Fruit fly (Drosophila melanogaster) whole organism, embryonic: Measurements from ENCODE around the gene idc.

Experiments
- Awh ChIP-seq: fragments of 200-800 bp; sonication (Bioruptor generic); IDR thresholded peaks from 2 replicates; pipeline ENCODE4, ENCODE4 v1.3.6; 2022; ENCODE audit warnings: missing biosample characterization, missing genetic modification characterization
- CG10979 ChIP-seq: fragments of 200-800 bp; sonication (Bioruptor generic); optimal IDR thresholded peaks from 2 replicates; lab custom pipeline; 2018; ENCODE audit warnings: missing biosample characterization, mild to moderate bottlenecking, missing genetic modification characterization, moderate library complexity
- CG12155 ChIP-seq: fragments of 200-800 bp; sonication (Bioruptor generic); optimal IDR thresholded peaks from 3 replicates; lab custom pipeline; 2016; ENCODE audit warnings: missing biosample characterization, missing genetic modification characterization
- CG13287 ChIP-seq: fragments of 200-800 bp; sonication (Bioruptor generic); IDR thresholded peaks from 2 replicates; pipeline ENCODE4 v1.3.6; 2022; ENCODE audit warnings: missing biosample characterization, missing genetic modification characterization; ENCODE audit not compliant: partially characterized antibody
- CG13775 ChIP-seq: fragments of 200-800 bp; sonication (Bioruptor generic); optimal IDR thresholded peaks from 3 replicates; lab custom pipeline; 2017; ENCODE audit warnings: missing biosample characterization, mild to moderate bottlenecking, missing genetic modification characterization
- CG14014 ChIP-seq: fragments of 200-800 bp; sonication (Bioruptor generic); IDR thresholded peaks from 2 replicates; pipeline ENCODE4 v1.3.6; 2022; ENCODE audit warnings: missing biosample characterization, missing genetic modification characterization
- CG14710 ChIP-seq: fragments of 200-800 bp; sonication (Bioruptor generic); optimal IDR thresholded peaks from 3 replicates; lab custom pipeline; 2019; ENCODE audit warnings: missing biosample characterization, mild to moderate bottlenecking, missing genetic modification characterization, moderate library complexity
- CG17385 ChIP-seq: fragments of 200-800 bp; sonication (Bioruptor generic); optimal IDR thresholded peaks from 3 replicates; lab custom pipeline; 2018; ENCODE audit warnings: missing biosample characterization, mild to moderate bottlenecking, missing genetic modification characterization
- CG2116 ChIP-seq: fragments of 200-800 bp; sonication (Bioruptor generic); optimal IDR thresholded peaks from 3 replicates; lab custom pipeline; 2018; ENCODE audit warnings: missing biosample characterization, mild to moderate bottlenecking, missing genetic modification characterization
- CG30020 ChIP-seq: fragments of 200-800 bp; optimal IDR thresholded peaks from 2 replicates; lab custom pipeline; 2019; ENCODE audit warnings: missing biosample characterization, mild to moderate bottlenecking, missing genetic modification characterization, moderate library complexity
- CG31388 ChIP-seq: fragments of 200-800 bp; sonication (Bioruptor generic); optimal IDR thresholded peaks from 2 replicates; lab custom pipeline; 2016; ENCODE audit warnings: missing biosample characterization, missing genetic modification characterization
- CG4617 ChIP-seq: fragments of 200-800 bp; sonication (Bioruptor generic); optimal IDR thresholded peaks from 3 replicates; lab custom pipeline; 2016; ENCODE audit warnings: missing biosample characterization, missing genetic modification characterization, borderline replicate concordance
- CG6254 ChIP-seq: fragments of 200-800 bp; sonication (Bioruptor generic); optimal IDR thresholded peaks from 3 replicates; lab custom pipeline; 2017; ENCODE audit warnings: mild to moderate bottlenecking, missing biosample characterization, missing genetic modification reagents, missing genetic modification characterization
- CG9437 ChIP-seq: fragments of 200-800 bp; sonication (Bioruptor generic); optimal IDR thresholded peaks from 2 replicates; lab custom pipeline; 2018; ENCODE audit warnings: missing biosample characterization, mild to moderate bottlenecking, missing genetic modification characterization
- CkIIα-i1 ChIP-seq: fragments of 200-800 bp; sonication (Bioruptor generic); IDR thresholded peaks from 2 replicates; pipeline ENCODE4 v1.3.6; 2022; ENCODE audit warnings: missing biosample characterization, missing genetic modification characterization
- Dfd ChIP-seq, 2 experiments: fragments of >200 bp; optimal IDR thresholded peaks; 2 replicates each; lab custom pipeline; 2017; ENCODE audit warnings: missing biosample characterization in 2 of 2, missing genetic modification characterization in 2 of 2
- Dp ChIP-seq: fragments of 200-800 bp; sonication (Bioruptor generic); optimal IDR thresholded peaks from 2 replicates; lab custom pipeline; 2018; ENCODE audit warnings: missing biosample characterization, mild to moderate bottlenecking, missing genetic modification characterization, moderate library complexity
- Dref ChIP-seq: fragments of 200-800 bp; sonication (Bioruptor generic); IDR thresholded peaks from 2 replicates; pipeline ENCODE4 v1.3.6; 2022; ENCODE audit warnings: missing biosample characterization, missing genetic modification characterization
- E2f2 ChIP-seq: fragments of 200-800 bp; sonication (Bioruptor generic); IDR thresholded peaks from 2 replicates; pipeline ENCODE4 v1.3.6; 2022; ENCODE audit warnings: missing biosample characterization, missing genetic modification characterization
- H15 ChIP-seq: fragments of 200-800 bp; sonication (Bioruptor generic); IDR thresholded peaks from 3 replicates; pipeline ENCODE4 v1.3.6; 2022; ENCODE audit warnings: missing biosample characterization, missing genetic modification characterization
- HLH3B ChIP-seq: fragments of 200-800 bp; sonication (Bioruptor generic); IDR thresholded peaks from 2 replicates; pipeline ENCODE4 v1.3.6; 2022; ENCODE audit warnings: missing biosample characterization, missing genetic modification characterization
- Jarid2 ChIP-seq: fragments of 200-800 bp; sonication (Bioruptor generic); optimal IDR thresholded peaks from 3 replicates; lab custom pipeline; 2017; ENCODE audit warnings: mild to moderate bottlenecking, missing biosample characterization, missing genetic modification reagents, missing genetic modification characterization
- Kr ChIP-seq: fragments of 200-800 bp; sonication (Bioruptor generic); optimal IDR thresholded peaks from 2 replicates; lab custom pipeline; 2017; ENCODE audit warnings: missing biosample characterization, mild to moderate bottlenecking, missing genetic modification characterization
- Med ChIP-seq: fragments of 200-800 bp; sonication (Bioruptor generic); peaks from one replicate; lab custom pipeline; 2016; ENCODE audit warnings: missing biosample characterization, missing genetic modification characterization, mild to moderate bottlenecking, inconsistent platforms, moderate library complexity
- Myb ChIP-seq: fragments of 200-800 bp; sonication (Bioruptor generic); optimal IDR thresholded peaks from 2 replicates; lab custom pipeline; 2016; ENCODE audit warnings: missing biosample characterization, missing genetic modification characterization
- Opbp ChIP-seq: fragments of 200-800 bp; sonication (Bioruptor generic); IDR thresholded peaks from 3 replicates; pipeline ENCODE4 v1.3.6; 2022; ENCODE audit warnings: missing biosample characterization, missing genetic modification characterization; ENCODE audit not compliant: partially characterized antibody
- Scr ChIP-seq: fragments of 200-800 bp; sonication (Bioruptor generic); IDR thresholded peaks from 2 replicates; pipeline ENCODE4 v1.3.6; 2022; ENCODE audit warnings: missing biosample characterization, missing genetic modification characterization; ENCODE audit not compliant: partially characterized antibody
- Sox100B ChIP-seq: fragments of 200-800 bp; sonication (Bioruptor generic); optimal IDR thresholded peaks from 3 replicates; lab custom pipeline; 2018; ENCODE audit warnings: missing biosample characterization, mild to moderate bottlenecking, missing genetic modification characterization
- Sry-δ ChIP-seq: fragments of 200-800 bp; sonication (Bioruptor generic); optimal IDR thresholded peaks from 2 replicates; lab custom pipeline; 2016; ENCODE audit warnings: missing biosample characterization, missing genetic modification characterization
- YL-1 ChIP-seq: fragments of 200-800 bp; sonication (Bioruptor generic); optimal IDR thresholded peaks from 3 replicates; lab custom pipeline; 2017; ENCODE audit warnings: missing biosample characterization, mild to moderate bottlenecking, missing genetic modification characterization
- amos ChIP-seq: fragments of 200-800 bp; sonication (Bioruptor generic); IDR thresholded peaks from 2 replicates; pipeline ENCODE4 v1.3.6; 2022; ENCODE audit warnings: missing biosample characterization, missing genetic modification characterization; ENCODE audit not compliant: partially characterized antibody
- cg ChIP-seq: fragments of 200-800 bp; sonication (Bioruptor generic); optimal IDR thresholded peaks from 3 replicates; lab custom pipeline; 2019; ENCODE audit warnings: missing biosample characterization, mild to moderate bottlenecking, missing genetic modification characterization, moderate library complexity
- dm ChIP-seq: fragments of 200-800 bp; sonication (Bioruptor generic); optimal IDR thresholded peaks from 3 replicates; lab custom pipeline; 2016; ENCODE audit warnings: missing biosample characterization, missing genetic modification characterization
- fd102C ChIP-seq: fragments of 200-800 bp; sonication (Bioruptor generic); optimal IDR thresholded peaks from 2 replicates; lab custom pipeline; 2018; ENCODE audit warnings: missing biosample characterization, mild to moderate bottlenecking, missing genetic modification characterization, moderate library complexity
- grau ChIP-seq: fragments of 200-800 bp; optimal IDR thresholded peaks from 3 replicates; lab custom pipeline; 2019; ENCODE audit warnings: missing biosample characterization, mild to moderate bottlenecking, missing genetic modification characterization, moderate library complexity
- gsb ChIP-seq: fragments of 200-800 bp; sonication (Bioruptor generic); IDR thresholded peaks from 2 replicates; pipeline ENCODE4 v1.3.6; 2022; ENCODE audit warnings: missing biosample characterization, missing genetic modification characterization
- hbn ChIP-seq: fragments of 200-800 bp; sonication (Bioruptor generic); IDR thresholded peaks from 2 replicates; pipeline ENCODE4 v1.3.6; 2022; ENCODE audit warnings: missing biosample characterization, missing genetic modification characterization; ENCODE audit not compliant: partially characterized antibody
- her ChIP-seq: fragments of 200-800 bp; sonication (Bioruptor generic); optimal IDR thresholded peaks from 2 replicates; lab custom pipeline; 2016; ENCODE audit warnings: missing biosample characterization, missing genetic modification characterization
- kni ChIP-seq: fragments of 200-800 bp; sonication (Bioruptor generic); optimal IDR thresholded peaks from 3 replicates; lab custom pipeline; 2017; ENCODE audit warnings: mild to moderate bottlenecking, missing biosample characterization, missing genetic modification reagents, missing genetic modification characterization
- nmo ChIP-seq: fragments of 200-800 bp; sonication (Bioruptor generic); optimal IDR thresholded peaks from 2 replicates; lab custom pipeline; 2018; ENCODE audit warnings: missing biosample characterization, mild to moderate bottlenecking, missing genetic modification characterization, moderate library complexity
- p53 ChIP-seq: fragments of 200-800 bp; sonication (Bioruptor generic); optimal IDR thresholded peaks from 2 replicates; lab custom pipeline; 2016; ENCODE audit warnings: missing biosample characterization, missing genetic modification characterization
- pzg ChIP-seq: fragments of 200-800 bp; sonication (Bioruptor generic); optimal IDR thresholded peaks from 3 replicates; lab custom pipeline; 2018; ENCODE audit warnings: missing biosample characterization, mild to moderate bottlenecking, missing genetic modification characterization, moderate library complexity
- row ChIP-seq: fragments of 200-800 bp; sonication (Bioruptor generic); IDR thresholded peaks from 3 replicates; pipeline ENCODE4 v1.3.6; 2022; ENCODE audit warnings: missing biosample characterization, missing genetic modification characterization
- run ChIP-seq: fragments of 200-800 bp; sonication (Bioruptor generic); optimal IDR thresholded peaks from 3 replicates; lab custom pipeline; 2018; ENCODE audit warnings: missing biosample characterization, mild to moderate bottlenecking, missing genetic modification characterization
- schlank ChIP-seq: fragments of 200-800 bp; sonication (Bioruptor generic); optimal IDR thresholded peaks from 2 replicates; lab custom pipeline; 2018; ENCODE audit warnings: missing biosample characterization, mild to moderate bottlenecking, missing genetic modification characterization
- sd ChIP-seq: fragments of 200-800 bp; sonication (Bioruptor generic); optimal IDR thresholded peaks from 3 replicates; lab custom pipeline; 2018; ENCODE audit warnings: missing biosample characterization, mild to moderate bottlenecking, missing genetic modification characterization, moderate library complexity
- seq ChIP-seq: fragments of 200-800 bp; sonication (Bioruptor generic); IDR thresholded peaks from 2 replicates; pipeline ENCODE4 v1.3.6; 2022; ENCODE audit warnings: missing biosample characterization, missing genetic modification characterization
- trem ChIP-seq: fragments of 200-800 bp; optimal IDR thresholded peaks from 3 replicates; lab custom pipeline; 2019; ENCODE audit warnings: missing biosample characterization, mild to moderate bottlenecking, missing genetic modification characterization, moderate library complexity

idc gene

DNA sequence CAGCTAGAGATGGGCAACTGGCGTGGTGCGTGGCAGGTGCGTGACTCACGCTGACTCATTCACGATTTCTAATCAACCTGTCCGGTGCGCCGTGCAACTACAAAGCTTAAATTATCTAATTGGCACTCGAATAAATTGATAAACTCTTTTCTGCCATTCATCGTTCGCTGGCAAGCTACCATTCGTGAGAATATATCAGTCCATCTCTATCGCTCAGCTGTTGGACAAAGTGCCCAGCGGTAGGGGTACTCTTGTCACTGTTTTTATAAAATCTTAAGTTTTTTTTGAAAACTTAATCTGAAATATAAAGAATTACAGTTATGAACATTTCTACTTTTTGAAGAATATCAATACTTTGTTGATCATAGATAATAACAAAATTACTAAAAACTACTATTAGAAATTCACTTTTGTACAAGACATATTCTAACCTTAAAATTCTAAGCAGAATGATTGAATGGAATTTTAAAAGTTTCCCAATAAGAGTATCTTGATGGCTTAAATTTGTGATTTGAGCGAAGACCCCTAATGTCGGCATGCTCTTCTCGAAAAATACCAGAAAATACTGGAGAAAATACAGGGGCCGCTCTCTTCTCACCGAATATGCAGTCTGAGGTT, 10.4 kb upstream of the idc start, which contains the start of the genes PIG-L and psidin (continued):
- TF ChIP-seq fd102C (GFP tag; lab: Kevin White, UChicago), result no peak
- TF ChIP-seq Jarid2 (GFP tag; lab: Kevin White, UChicago), result no peak
- TF ChIP-seq CG14014 (GFP tag; lab: Robert Waterston, UW), result no peak
- peak; percentile 86 for TF ChIP-seq CG9437 (GFP tag; lab: Kevin White, UChicago)
- peak; percentile 93 for TF ChIP-seq nmo

DNA sequence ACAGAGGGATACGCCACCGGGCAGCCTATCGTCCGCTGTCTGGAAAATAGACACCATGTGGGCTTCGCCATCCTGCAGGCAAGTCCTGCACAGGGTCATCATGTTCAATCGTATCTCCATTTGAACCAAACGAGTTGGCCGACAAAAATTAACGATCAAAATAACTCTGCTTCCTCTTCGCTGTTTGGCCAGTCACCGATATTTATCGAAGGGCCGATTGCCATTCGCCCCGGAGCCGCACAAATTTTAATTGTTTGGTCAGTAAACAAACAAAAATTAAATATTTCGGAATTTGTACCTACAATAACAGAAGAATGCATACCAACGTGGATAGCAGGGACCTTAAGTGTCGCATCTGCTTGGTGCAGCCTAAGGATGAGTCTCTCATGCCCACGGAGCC, 3.8 kb upstream of the idc start, which contains the start of the genes CG4424 and CG4854:
CG4424 (minus strand) TSS at position 200 of the 400 bp plus-strand sequence.
CG4854 (plus strand) TSS at position 218 of the 400 bp plus-strand sequence.
- no peak for TF ChIP-seq kni
- no peak for TF ChIP-seq CkIIα-i1 (GFP tag; lab: Robert Waterston, UW)
- peak; percentile 34; the same call in 1 of the 2 replicates for TF ChIP-seq Scr (GFP tag; lab: Robert Waterston, UW)
- peak; percentile 42 for TF ChIP-seq Dp (GFP tag; lab: Kevin White, UChicago)
- TF ChIP-seq p53 (GFP tag; lab: Kevin White, UChicago), result no peak
- 0 out of 3 replicates have a peak, but pooled peaks have one; percentile 32 for TF ChIP-seq row (GFP tag; lab: Robert Waterston, UW)
- peak; percentile 95 for TF ChIP-seq CG17385 (GFP tag; lab: Kevin White, UChicago)
- peak; percentile 17 for TF ChIP-seq CG30020
- TF ChIP-seq pzg (GFP tag; lab: Kevin White, UChicago), result peak; percentile 52
- peak; percentile 77 for TF ChIP-seq Myb
- TF ChIP-seq CG2116 (GFP tag; lab: Kevin White, UChicago), result no peak
- no peak for TF ChIP-seq run (tag; lab: Kevin White, UChicago)
- TF ChIP-seq CG13287 (GFP tag; lab: Robert Waterston, UW), result peak; percentile 57; the same call in 1 of the 2 replicates
- TF ChIP-seq gsb (GFP tag; lab: Robert Waterston, UW), result no peak
- TF ChIP-seq CG13775 (GFP tag; lab: Kevin White, UChicago), result no peak
- TF ChIP-seq Awh (GFP tag; lab: Robert Waterston, UW), result no peak
- TF ChIP-seq CG4617, result peak; percentile 67
- peak; percentile 74 for TF ChIP-seq sd (tag; lab: Kevin White, UChicago)
- TF ChIP-seq YL-1, result peak; percentile 25
- TF ChIP-seq Sry-δ (GFP tag; lab: Kevin White, UChicago), result peak; percentile 29
- TF ChIP-seq CG14710 (tag; lab: Kevin White, UChicago), result peak; percentile 5
- TF ChIP-seq schlank (tag; lab: Kevin White, UChicago), result no peak
- TF ChIP-seq amos (GFP tag; lab: Robert Waterston, UW), result peak; percentile 51; the same call in 1 of the 2 replicates
- no peak for TF ChIP-seq Dfd (GFP tag; optimal IDR thresholded peaks at IDR 0.05; lab: Kevin White, UChicago)
- TF ChIP-seq seq (GFP tag; lab: Robert Waterston, UW), result no peak
- TF ChIP-seq her (GFP tag; lab: Kevin White, UChicago), result no peak
- peak; percentile 70 for TF ChIP-seq trem (tag; lab: Kevin White, UChicago)
- no peak for TF ChIP-seq cg (GFP tag; lab: Kevin White, UChicago)
- TF ChIP-seq CG6254, result peak; percentile 89
- peak; percentile 45; the same call in 1 of the 3 replicates for TF ChIP-seq Opbp (GFP tag; lab: Robert Waterston, UW)
- TF ChIP-seq CG31388 (GFP tag; lab: Kevin White, UChicago), result no peak
- TF ChIP-seq grau (tag; lab: Kevin White, UChicago), result peak; percentile 53
- TF ChIP-seq hbn (GFP tag; lab: Robert Waterston, UW), result 0 out of 2 replicates have a peak, but pooled peaks have one; percentile 36
- TF ChIP-seq CG10979 (tag; lab: Kevin White, UChicago), result no peak
- peak; percentile 58 for TF ChIP-seq E2f2 (GFP tag; lab: Robert Waterston, UW)
- TF ChIP-seq CG12155, result no peak
- peak; percentile 14 for TF ChIP-seq Med (GFP tag; lab: Kevin White, UChicago)
- TF ChIP-seq Dref (GFP tag; lab: Robert Waterston, UW), result peak; percentile 60
- TF ChIP-seq Kr, result no peak
- no peak for TF ChIP-seq H15 (GFP tag; lab: Robert Waterston, UW)
- no peak for TF ChIP-seq dm (GFP tag; lab: Kevin White, UChicago)
- no peak for TF ChIP-seq HLH3B (GFP tag; lab: Robert Waterston, UW)
- TF ChIP-seq Sox100B, result no peak
